Worm (Caenorhabditis elegans) whole organism, early embryonic: Measurements from ENCODE around the gene prx-6.
"Not testable (repeated sequence)": the region's sequence is repeated elsewhere in the genome, so short reads cannot be mapped to it uniquely, and the experiment has no call there.

Source experiments
- B0310.2 ChIP-seq: sonication (generic microtip); optimal IDR thresholded peaks from 2 replicates; lab custom pipeline; 2016; ENCODE audit warnings: mild to moderate bottlenecking, missing genetic modification characterization, missing compliant biosample characterization
- F13C5.2 ChIP-seq: sonication (generic microtip); optimal IDR thresholded peaks from 2 replicates; lab custom pipeline; 2017; ENCODE audit warnings: mild to moderate bottlenecking, missing genetic modification characterization, inconsistent platforms, missing compliant biosample characterization
- aly-1 ChIP-seq: sonication (generic microtip); optimal IDR thresholded peaks from 2 replicates; lab custom pipeline; 2016; ENCODE audit warnings: missing genetic modification characterization, missing compliant biosample characterization
- ama-1 ChIP-seq: fragments of 150-350 bp; optimal IDR thresholded peaks from 2 replicates; lab custom pipeline; 2014
- ceh-13 ChIP-seq: fragments of 200-800 bp; sonication (Bioruptor generic); optimal IDR thresholded peaks from 2 replicates; lab custom pipeline; 2018; ENCODE audit warnings: mild to moderate bottlenecking, missing genetic modification characterization, missing compliant biosample characterization
- ceh-36 ChIP-seq: sonication (generic microtip); optimal IDR thresholded peaks from 2 replicates; lab custom pipeline; 2016; ENCODE audit warnings: missing genetic modification characterization, inconsistent platforms, missing compliant biosample characterization
- ets-7 ChIP-seq: sonication (generic microtip); optimal IDR thresholded peaks from 2 replicates; lab custom pipeline; 2016; ENCODE audit warnings: missing genotype, missing genetic modification characterization, missing compliant biosample characterization
- flt-1 ChIP-seq: fragments of 200-800 bp; sonication (Bioruptor generic); IDR thresholded peaks from 2 replicates; pipeline ENCODE4 v1.3.6; 2022; ENCODE audit warnings: missing genetic modification characterization, missing compliant biosample characterization
- hmbx-1 ChIP-seq: sonication (generic microtip); optimal IDR thresholded peaks from 2 replicates; lab custom pipeline; 2016; ENCODE audit warnings: mild to moderate bottlenecking, missing genetic modification characterization, missing compliant biosample characterization
- hmg-4 ChIP-seq: fragments of 200-800 bp; sonication (Bioruptor generic); optimal IDR thresholded peaks from 2 replicates; lab custom pipeline; 2018; ENCODE audit warnings: mild to moderate bottlenecking, missing genetic modification characterization, missing compliant biosample characterization
- hnd-1 ChIP-seq: sonication (generic microtip); optimal IDR thresholded peaks from 2 replicates; lab custom pipeline; 2016; ENCODE audit warnings: missing genetic modification characterization, missing compliant biosample characterization
- pes-1 ChIP-seq: fragments of 200-800 bp; sonication (Bioruptor generic); IDR thresholded peaks from 2 replicates; pipeline ENCODE4 v1.3.6; 2022; ENCODE audit warnings: missing genetic modification reagents, missing genetic modification characterization, missing compliant biosample characterization
- scrt-1 ChIP-seq: fragments of 200-800 bp; sonication (Bioruptor generic); IDR thresholded peaks from 2 replicates; pipeline ENCODE4 v1.3.6; 2022; ENCODE audit warnings: missing genetic modification characterization, missing compliant biosample characterization
- sea-1 ChIP-seq: fragments of 200-800 bp; sonication (Bioruptor generic); conservative IDR thresholded peaks from 2 replicates; pipeline ENCODE4 v1.3.6; 2022; ENCODE audit warnings: missing genetic modification characterization, missing compliant biosample characterization
- tbx-11 ChIP-seq: fragments of 200-800 bp; sonication (Bioruptor generic); IDR thresholded peaks from 2 replicates; pipeline ENCODE4 v1.3.6; 2022; ENCODE audit warnings: missing genetic modification characterization, missing compliant biosample characterization
- tbx-37 ChIP-seq: fragments of 200-800 bp; sonication (Bioruptor generic); conservative IDR thresholded peaks from 2 replicates; pipeline ENCODE4 v1.3.6; 2022; ENCODE audit warnings: missing genetic modification reagents, missing genetic modification characterization, missing compliant biosample characterization
- tra-4 ChIP-seq: sonication (generic microtip); optimal IDR thresholded peaks from 2 replicates; lab custom pipeline; 2017; ENCODE audit warnings: missing genetic modification characterization, missing compliant biosample characterization

Gene prx-6

ce11 chrV:4719965-4720364 is at the start of gene prx-6:
prx-6 (minus strand) TSS chrV:4720093.
- no peak for TF ChIP-seq ceh-36 (tag; lab: Kevin White, UChicago)
- no peak for TF ChIP-seq flt-1
- TF ChIP-seq aly-1 = no peak
- no peak for TF ChIP-seq ceh-13
- no peak for TF ChIP-seq ets-7
- no peak for TF ChIP-seq hnd-1
- TF ChIP-seq B0310.2 (tag; lab: Kevin White, UChicago) = no peak
- no peak for TF ChIP-seq F13C5.2 (tag; lab: Kevin White, UChicago)
- no peak for TF ChIP-seq scrt-1 (GFP tag; lab: Robert Waterston, UW)
- no peak for TF ChIP-seq pes-1 (GFP tag; lab: Robert Waterston, UW)

DNA sequence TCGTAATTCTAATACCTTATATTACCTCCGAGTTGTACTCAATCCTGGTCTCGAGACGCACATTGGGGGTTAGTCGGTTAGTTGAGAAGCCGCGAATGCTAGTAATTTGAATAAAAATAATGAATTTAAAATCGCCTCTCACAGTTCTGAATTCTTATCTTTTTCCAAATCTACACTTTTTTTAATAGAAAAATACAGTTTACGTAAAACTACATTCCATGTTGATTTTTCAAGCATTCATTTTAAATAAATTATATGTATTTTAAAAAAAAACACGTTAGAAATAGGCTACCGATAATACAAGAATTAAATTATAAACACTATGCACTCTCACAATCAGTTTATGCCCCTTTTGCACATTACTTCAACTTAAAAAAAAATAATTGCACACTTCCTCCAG is 49.7 kb upstream of the prx-6 start, which contains the start of gene C18G1.9:
Gene C18G1.9 (minus strand): TSS at position 101 of the 400 bp plus-strand sequence.
- TF ChIP-seq aly-1 (no peak), ama-1 (no peak), hmbx-1 (tag; lab: Kevin White, UChicago) (no peak), tbx-37 (GFP tag; lab: Robert Waterston, UW) (no peak)

- TF ChIP-seq ets-7 (no peak), hmg-4 (GFP tag; lab: Kevin White, UChicago) (no peak), tbx-37 (GFP tag; lab: Robert Waterston, UW) (no peak), hmbx-1 (tag; lab: Kevin White, UChicago) (no peak), ama-1 (no peak), flt-1 (no peak), aly-1 (no peak), tbx-11 (GFP tag; lab: Robert Waterston, UW) (no peak), F13C5.2 (tag; lab: Kevin White, UChicago) (no peak), ceh-13 (no peak), B0310.2 (tag; lab: Kevin White, UChicago) (no peak), hnd-1 (no peak), tra-4 (tag; lab: Kevin White, UChicago) (no peak), pes-1 (GFP tag; lab: Robert Waterston, UW) (no peak)
These were observed 46.6 kb upstream of the prx-6 start, which contains the start of gene C18G1.8 for ce11 chrV:4766501-4766900. C18G1.8 (minus strand) TSS chrV:4766601.

DNA sequence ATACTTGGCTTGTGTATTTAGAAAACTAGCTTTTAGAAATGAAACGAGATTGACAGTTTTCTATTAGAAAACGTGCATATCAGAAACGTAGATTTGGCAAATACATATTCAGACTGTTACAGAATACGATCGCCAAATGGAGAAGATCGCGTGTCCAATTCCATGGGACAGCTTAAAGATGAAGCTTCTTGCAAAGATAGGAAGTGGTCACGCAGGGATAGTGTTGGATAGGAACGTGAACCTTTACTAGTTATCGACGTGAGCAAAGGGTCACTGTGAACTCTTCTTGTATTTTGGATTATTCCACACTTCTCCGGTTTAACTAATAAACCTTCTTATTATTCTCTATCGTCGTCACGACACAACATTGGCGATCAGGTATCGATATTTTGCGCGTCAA is 40.8 kb upstream of the prx-6 start, which contains the start of gene bgnt-1.4:
Gene bgnt-1.4 (plus strand): TSS at position 301 of the 400 bp plus-strand sequence.
- TF ChIP-seq hnd-1; ceh-36 (tag; lab: Kevin White, UChicago); ceh-13: not testable (repeated sequence)

DNA sequence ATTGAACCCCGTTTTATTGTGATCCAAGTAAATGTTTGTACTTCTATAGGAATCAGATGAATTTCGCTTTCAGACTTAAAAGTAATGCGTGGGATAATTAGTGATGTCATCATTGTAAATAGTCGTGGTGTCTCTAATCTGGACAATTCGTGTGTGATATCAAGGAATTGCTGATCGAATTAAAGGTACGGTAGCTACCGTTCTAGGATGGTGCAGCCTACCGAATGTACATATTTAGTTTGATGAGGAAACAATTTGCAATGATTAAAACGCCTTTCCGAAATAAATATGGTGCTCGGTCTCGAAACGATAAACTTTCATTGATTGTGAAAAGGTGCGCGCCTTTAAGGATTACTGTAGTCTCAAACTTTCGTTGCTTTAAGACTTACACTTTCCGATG is 38.6 kb upstream of the prx-6 start:
- no peak for TF ChIP-seq pes-1 (GFP tag; lab: Robert Waterston, UW)
- no peak for TF ChIP-seq ets-7
- TF ChIP-seq F13C5.2 (tag; lab: Kevin White, UChicago) = no peak
- TF ChIP-seq tbx-11 (GFP tag; lab: Robert Waterston, UW) = no peak
- no peak for TF ChIP-seq ama-1
- no peak for TF ChIP-seq tbx-37 (GFP tag; lab: Robert Waterston, UW)
- no peak for TF ChIP-seq sea-1 (GFP tag; lab: Robert Waterston, UW)
- no peak for TF ChIP-seq flt-1
- TF ChIP-seq tra-4 (tag; lab: Kevin White, UChicago) = no peak

- TF ChIP-seq hmbx-1 (tag; lab: Kevin White, UChicago) = no peak
- TF ChIP-seq tbx-11 (GFP tag; lab: Robert Waterston, UW) = no peak
- TF ChIP-seq pes-1 (GFP tag; lab: Robert Waterston, UW) = no peak
- no peak for TF ChIP-seq tra-4 (tag; lab: Kevin White, UChicago)
- no peak for TF ChIP-seq F13C5.2 (tag; lab: Kevin White, UChicago)
- TF ChIP-seq aly-1 = no peak
- TF ChIP-seq hnd-1 = no peak
- TF ChIP-seq ceh-36 (tag; lab: Kevin White, UChicago) = no peak
- no peak for TF ChIP-seq ceh-13
- no peak for TF ChIP-seq sea-1 (GFP tag; lab: Robert Waterston, UW)
- no peak for TF ChIP-seq scrt-1 (GFP tag; lab: Robert Waterston, UW)
- TF ChIP-seq hmg-4 (GFP tag; lab: Kevin White, UChicago) = no peak
- TF ChIP-seq ama-1 = no peak
- no peak for TF ChIP-seq tbx-37 (GFP tag; lab: Robert Waterston, UW)
- no peak for TF ChIP-seq flt-1
- TF ChIP-seq ets-7 = no peak
- TF ChIP-seq B0310.2 (tag; lab: Kevin White, UChicago) = no peak
These were observed 38.1 kb upstream of the prx-6 start for ce11 chrV:4758019-4758418.

ce11 chrV:4755308-4756029 is 35.6 kb upstream of the prx-6 start, which contains the start of gene pgl-3:
pgl-3 (plus strand) TSS chrV:4755979.
- no peak for TF ChIP-seq ceh-36 (tag; lab: Kevin White, UChicago)

DNA sequence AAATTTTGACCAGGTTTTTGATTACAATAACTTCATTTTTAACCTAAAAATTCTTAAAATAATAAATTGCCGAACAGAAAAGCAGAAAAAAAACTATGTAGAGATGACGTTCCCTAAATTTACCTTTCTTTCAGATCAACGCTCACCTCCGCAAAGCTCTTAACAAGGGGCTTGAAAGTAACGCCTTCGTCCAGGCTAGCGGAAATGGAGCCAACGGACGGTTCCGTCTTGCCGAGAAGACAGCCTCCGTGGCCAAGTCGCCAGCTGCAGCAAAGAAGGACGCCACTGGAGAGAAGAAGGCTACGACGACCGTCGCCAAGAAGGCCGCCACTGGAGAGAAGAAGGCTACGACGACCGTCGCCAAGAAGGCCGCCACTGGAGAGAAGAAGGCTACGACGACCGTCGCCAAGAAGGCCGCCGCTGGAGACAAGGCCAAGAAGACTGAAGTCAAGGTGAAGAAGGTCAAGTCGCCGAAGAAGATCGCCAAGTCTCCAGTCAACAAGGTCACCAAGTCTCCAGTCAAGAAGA is 34.9 kb upstream of the prx-6 start:
- TF ChIP-seq scrt-1 (GFP tag; lab: Robert Waterston, UW) (no peak), ceh-36 (tag; lab: Kevin White, UChicago) (no peak), B0310.2 (tag; lab: Kevin White, UChicago) (no peak), tbx-37 (GFP tag; lab: Robert Waterston, UW) (no peak), hmbx-1 (tag; lab: Kevin White, UChicago) (no peak), tbx-11 (GFP tag; lab: Robert Waterston, UW) (no peak), sea-1 (GFP tag; lab: Robert Waterston, UW) (no peak), ama-1 (no peak), hnd-1 (no peak), hmg-4 (GFP tag; lab: Kevin White, UChicago) (no peak), pes-1 (GFP tag; lab: Robert Waterston, UW) (no peak), aly-1 (no peak), F13C5.2 (tag; lab: Kevin White, UChicago) (no peak), ets-7 (no peak), flt-1 (no peak), ceh-13 (no peak), tra-4 (tag; lab: Kevin White, UChicago) (no peak)
